Fruit fly (Drosophila melanogaster): Measurements from ENCODE around the gene Arp8.
A peak's percentile ranks its signal among the peaks of the same experiment; 100 is the strongest.
"Not testable (repeated sequence)": the region's sequence is repeated elsewhere in the genome, so short reads cannot be mapped to it uniquely, and the experiment has no call there.

Gene Arp8

DNA sequence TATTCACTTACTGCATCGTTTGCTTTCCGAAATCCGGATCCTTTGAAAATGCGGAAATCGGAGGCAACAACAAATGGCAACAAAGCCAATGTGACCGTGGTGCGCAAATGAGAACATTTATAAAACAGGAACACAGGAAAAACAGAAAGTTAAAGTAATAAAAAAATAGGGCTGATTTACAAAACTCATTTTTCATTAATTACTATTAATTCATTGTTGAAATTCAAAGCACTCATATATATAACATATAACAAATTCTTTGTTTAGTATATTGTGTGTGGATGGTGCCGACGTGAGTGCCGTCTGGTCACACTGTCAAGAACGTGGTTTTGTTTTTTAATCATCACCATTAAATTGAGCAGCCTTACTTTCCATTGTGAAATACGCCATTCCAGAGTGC is at the start of gene Arp8, which contains the start of gene CG6769:
Arp8 (minus strand) TSS at position 90 of the 400 bp plus-strand sequence.
CG6769 (plus strand) TSS at position 292 of the 400 bp plus-strand sequence.
- TF ChIP-seq CG8478 (optimal IDR thresholded peaks at IDR 0.05) (no peak), CTCF (optimal IDR thresholded peaks at IDR 0.05) (no peak)

DNA sequence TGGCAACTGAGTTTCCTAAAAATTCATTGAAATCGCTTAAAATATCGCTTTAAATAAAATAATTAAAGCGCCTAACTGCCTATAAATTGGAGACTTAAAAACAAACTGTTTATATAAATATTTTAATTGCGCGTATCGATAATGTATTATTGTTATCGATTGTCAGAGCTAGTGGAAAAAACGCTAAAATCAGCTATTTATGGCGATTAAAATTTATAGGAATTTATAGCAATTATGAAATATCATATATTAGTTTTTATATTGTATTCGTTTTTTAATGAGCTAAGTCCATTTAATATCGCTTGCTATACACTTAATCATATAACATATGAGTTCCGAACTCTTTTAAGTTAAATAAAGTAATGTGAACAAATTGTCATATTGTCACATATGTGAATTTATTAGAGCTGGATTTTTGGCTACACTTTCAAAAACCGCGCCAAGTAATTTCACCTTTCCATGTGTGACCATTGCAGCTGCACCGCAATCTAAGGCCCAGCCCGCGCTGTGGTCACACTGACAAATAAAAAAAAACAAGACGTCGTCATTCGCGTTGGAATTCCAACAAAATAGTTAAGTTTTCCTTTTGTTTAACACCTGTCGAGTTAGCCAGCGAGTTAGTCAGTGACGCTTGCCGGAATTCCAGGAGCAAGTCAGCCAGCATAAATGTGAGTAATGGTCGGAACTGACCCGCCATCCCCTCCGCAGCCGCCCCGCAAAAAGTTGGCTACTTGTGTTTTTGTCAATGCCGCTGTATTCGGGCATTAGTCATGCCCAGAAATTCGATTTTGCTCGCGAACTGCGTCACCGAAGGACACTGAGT is 46.8 kb upstream of the Arp8 start, which contains the start of the genes CG7772 and Vps4:
CG7772 (minus strand) TSS at position 78 of the 823 bp plus-strand sequence.
Vps4 (plus strand) TSS at position 509 of the 823 bp plus-strand sequence.
- TF ChIP-seq CG8478 (optimal IDR thresholded peaks at IDR 0.05): no peak
- no peak for TF ChIP-seq CTCF (optimal IDR thresholded peaks at IDR 0.05)

- not testable (repeated sequence) for TF ChIP-seq CTCF, CG8478 (optimal IDR thresholded peaks at IDR 0.05)
Observed at dm6 chrX:17899402-17899801, 38.8 kb upstream of the Arp8 start, which contains the start of gene Gss2. TSS of gene Gss2 (plus strand) at chrX:17899702.

- TF ChIP-seq CTCF, CG8478 (optimal IDR thresholded peaks at IDR 0.05): not testable (repeated sequence)
Observed at dm6 chrX:17889247-17889646, 28.6 kb upstream of the Arp8 start, which contains the start of gene Gss1. TSS of gene Gss1 (plus strand) at chrX:17889547.

DNA sequence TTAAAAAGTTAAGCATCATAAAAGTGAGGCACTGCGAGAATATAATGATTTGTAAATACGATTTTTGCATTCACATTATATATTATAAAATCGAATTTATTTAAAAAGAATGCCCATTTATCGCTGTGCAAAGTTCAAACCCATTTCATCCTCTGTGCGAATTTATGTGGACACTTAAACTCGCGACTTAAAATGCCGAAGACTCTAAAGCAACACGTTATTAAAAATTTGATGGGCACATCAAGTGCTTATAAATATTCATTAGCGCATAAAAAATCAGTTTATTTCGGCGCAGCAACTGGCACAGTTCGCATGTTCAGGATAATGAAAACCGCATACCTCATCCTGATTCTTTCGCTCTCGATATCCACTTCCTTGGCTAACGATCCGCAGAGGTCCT is 27.3 kb upstream of the Arp8 start, which contains the start of gene CG6788:
CG6788 (plus strand) TSS at position 301 of the 400 bp plus-strand sequence.
- TF ChIP-seq CTCF (optimal IDR thresholded peaks at IDR 0.05): no peak
- TF ChIP-seq CG8478 (optimal IDR thresholded peaks at IDR 0.05): no peak

DNA sequence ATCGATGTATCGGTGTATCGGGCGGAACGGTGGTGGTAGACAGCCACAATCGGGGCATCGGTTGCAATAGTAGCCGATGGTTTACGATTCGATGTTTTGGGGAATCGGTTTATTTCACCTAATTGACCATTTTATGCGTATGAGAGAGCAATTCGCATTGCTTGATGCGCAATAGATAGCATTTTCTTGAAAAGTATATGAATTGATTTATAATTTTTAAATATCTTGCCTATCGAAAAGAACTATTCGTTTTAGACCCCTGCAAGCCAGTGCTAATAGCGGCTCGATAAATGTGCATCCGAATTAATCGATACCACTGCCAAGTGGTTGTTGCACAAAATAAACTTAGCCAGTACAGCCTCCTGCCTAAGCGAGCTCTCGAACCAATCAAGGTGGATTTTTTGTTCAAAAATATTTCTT is 26.6 kb upstream of the Arp8 start, which contains the start of gene mnb:
mnb (minus strand) TSS at position 15 of the 420 bp plus-strand sequence.
- TF ChIP-seq CTCF (optimal IDR thresholded peaks at IDR 0.05) (peak; percentile 24 to 58), CG8478 (optimal IDR thresholded peaks at IDR 0.05) (no peak)

dm6 chrX:17886449-17887207 is 26.0 kb upstream of the Arp8 start:
- TF ChIP-seq CTCF (optimal IDR thresholded peaks at IDR 0.05) (no peak), CG8478 (optimal IDR thresholded peaks at IDR 0.05) (no peak)

dm6 chrX:17886107-17886448 is 25.5 kb upstream of the Arp8 start:
- TF ChIP-seq CTCF (optimal IDR thresholded peaks at IDR 0.05): no peak

DNA sequence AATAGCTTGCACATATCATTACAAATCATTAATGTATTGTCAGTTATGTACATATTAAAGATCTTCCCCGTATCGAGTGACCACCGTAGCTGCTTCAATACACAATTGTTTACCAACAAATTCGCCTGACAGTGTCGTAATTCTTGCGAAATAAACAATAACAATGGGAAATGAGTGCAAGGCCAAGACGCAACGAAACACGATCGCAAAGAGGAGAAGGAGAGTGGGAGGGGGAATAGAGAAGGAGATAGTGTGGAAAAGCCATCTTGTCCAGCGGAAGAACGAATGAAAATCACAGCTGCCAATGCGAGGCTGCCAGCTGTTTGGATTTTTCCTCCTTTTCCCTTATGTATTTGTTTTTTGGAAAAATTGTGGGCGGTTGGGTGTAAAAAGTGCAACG is 24.7 kb upstream of the Arp8 start:
- TF ChIP-seq CTCF (optimal IDR thresholded peaks at IDR 0.05) (peak in 1 of 2 experiments; percentile 3), CG8478 (optimal IDR thresholded peaks at IDR 0.05) (no peak)

dm6 chrX:17884567-17884966 is 24.0 kb upstream of the Arp8 start:
- TF ChIP-seq CG8478 (optimal IDR thresholded peaks at IDR 0.05) (no peak), CTCF (optimal IDR thresholded peaks at IDR 0.05) (peak; percentile 84 to 87)

DNA sequence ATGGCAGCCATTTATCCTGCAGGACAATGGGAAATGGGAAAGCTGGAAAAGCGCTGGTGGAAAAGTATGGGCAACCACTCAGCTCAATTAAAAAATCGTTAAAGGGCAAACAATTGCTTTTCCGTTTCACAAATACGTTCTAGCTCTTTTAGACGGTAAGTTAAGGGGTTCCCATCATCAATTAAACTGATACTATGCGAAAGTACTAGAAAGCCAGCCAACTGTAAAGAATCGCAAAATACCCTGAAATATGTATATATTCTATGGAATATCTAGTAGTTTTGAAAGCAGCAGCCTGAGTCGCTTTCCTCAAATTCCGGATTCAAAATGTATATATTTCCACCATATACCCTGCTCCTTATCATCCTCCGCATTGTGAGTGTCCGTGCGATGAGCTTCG is 22.8 kb upstream of the Arp8 start, which contains the start of gene CG12985:
CG12985 (plus strand) TSS at position 301 of the 400 bp plus-strand sequence.
- TF ChIP-seq CG8478 (optimal IDR thresholded peaks at IDR 0.05) (no peak), CTCF (optimal IDR thresholded peaks at IDR 0.05) (no peak)

- TF ChIP-seq CTCF (optimal IDR thresholded peaks at IDR 0.05) (peak; percentile 74 to 76), CG8478 (optimal IDR thresholded peaks at IDR 0.05) (no peak)
Observed at dm6 chrX:17882769-17883168, 22.2 kb upstream of the Arp8 start.

DNA sequence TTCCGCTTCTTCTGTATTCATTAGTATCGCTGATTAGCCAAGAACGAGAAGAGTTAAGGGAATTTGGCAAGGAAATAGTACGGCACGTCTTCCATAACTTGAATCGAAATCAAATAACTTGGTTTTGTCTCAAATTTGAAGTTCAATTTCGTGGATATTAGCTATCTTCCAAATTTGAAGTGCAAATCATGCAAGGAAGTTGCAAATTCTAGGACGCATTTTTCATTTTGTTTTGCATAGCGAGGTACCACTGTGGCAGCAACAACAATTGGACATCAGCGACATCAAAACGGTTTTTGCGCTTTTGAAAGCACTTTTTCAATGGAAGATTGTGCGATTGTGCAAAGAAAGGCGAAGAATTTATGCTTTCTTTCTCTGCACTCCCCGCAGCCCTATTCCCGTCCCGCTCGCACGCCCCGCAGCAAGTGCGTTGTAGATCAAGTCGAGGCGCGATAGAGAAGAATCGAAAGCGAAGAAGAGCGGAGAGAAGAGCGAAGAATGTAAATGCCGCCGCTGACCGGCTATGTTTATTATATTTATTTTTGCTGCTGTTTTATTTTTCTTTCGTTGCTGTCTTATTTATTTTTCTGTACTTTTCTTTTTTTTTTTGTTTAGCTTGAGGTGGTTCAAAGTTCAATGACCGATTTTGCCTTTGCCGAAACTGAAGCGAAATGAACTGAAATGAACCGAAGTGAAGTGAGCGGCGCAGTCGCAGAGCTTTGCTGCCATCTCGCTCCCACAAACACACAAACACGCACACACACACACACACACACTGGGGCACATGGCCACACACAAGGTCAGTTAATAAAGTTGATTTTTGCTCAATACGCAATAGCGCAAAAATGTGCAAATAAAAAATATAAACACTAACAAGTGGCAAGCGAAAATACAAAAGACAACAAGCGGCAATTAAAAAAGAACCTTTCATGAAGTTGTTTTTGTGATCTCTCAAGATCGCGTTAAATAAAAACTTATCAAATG is 20.8 kb upstream of the Arp8 start:
- no peak for TF ChIP-seq CTCF (optimal IDR thresholded peaks at IDR 0.05)
- TF ChIP-seq CG8478 (optimal IDR thresholded peaks at IDR 0.05): no peak

- no peak for TF ChIP-seq CTCF (optimal IDR thresholded peaks at IDR 0.05)
- TF ChIP-seq CG8478 (optimal IDR thresholded peaks at IDR 0.05): no peak
Observed at dm6 chrX:17880269-17880889, 19.8 kb upstream of the Arp8 start.

All from S2 (cell line).